Worm (Caenorhabditis elegans): ENCODE measurements around the gene Y38H6C.23.

DNA sequence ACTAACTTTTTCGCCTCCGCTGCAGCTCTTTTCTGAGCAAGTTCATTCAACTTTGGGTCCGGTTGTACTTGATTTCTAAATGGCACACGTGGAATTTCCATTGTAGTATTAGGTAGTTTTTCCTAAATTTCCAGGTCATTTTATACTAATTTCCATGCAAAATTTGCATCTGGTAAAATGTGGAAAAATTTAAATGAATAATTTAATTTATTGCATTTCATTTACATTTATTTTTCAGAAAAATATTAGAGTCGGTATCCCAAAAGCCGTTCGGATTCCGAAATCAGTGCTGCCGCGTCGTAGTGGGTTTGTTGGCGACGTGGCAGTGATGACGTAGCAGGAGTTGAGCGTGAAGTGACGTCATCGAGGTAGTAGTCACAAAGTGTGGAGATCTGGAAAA is 9.1 kb downstream of the Y38H6C.23 start, which contains the start of gene Y38H6C.18:
- TF ChIP-seq lin-39 (tag; optimal IDR thresholded peaks at IDR 0.05) (no peak), aly-2 (tag; optimal IDR thresholded peaks at IDR 0.05) (no peak), ceh-63 (GFP tag; optimal IDR thresholded peaks at IDR 0.05) (no peak), nhr-76 (tag; optimal IDR thresholded peaks at IDR 0.05) (no peak), pqm-1 (tag; optimal IDR thresholded peaks at IDR 0.05) (no peak), ama-1 (optimal IDR thresholded peaks at IDR 0.05) (no peak)

Data from whole organism, L1 larva.